Worm (Caenorhabditis elegans) whole organism, L4 larva: ENCODE measurements around the gene Y53F4B.36.

ENCODE experiments used
- aly-2 ChIP-seq: sonication (generic microtip); optimal IDR thresholded peaks from 2 replicates; lab custom pipeline; 2018; ENCODE audit warnings: missing biosample characterization, missing genetic modification characterization
- ama-1 ChIP-seq: fragments of 150-350 bp; optimal IDR thresholded peaks from 2 replicates; lab custom pipeline; 2014; ENCODE audit warnings: inconsistent platforms, mixed read lengths
- arid-1 ChIP-seq: fragments of 200-800 bp; sonication (Bioruptor generic); conservative IDR thresholded peaks from 2 replicates; pipeline ENCODE4 v1.3.6; 2022; ENCODE audit warnings: missing genetic modification reagents, missing genetic modification characterization, missing compliant biosample characterization
- dmd-6 ChIP-seq: fragments of 200-800 bp; sonication (Bioruptor generic); IDR thresholded peaks from 2 replicates; pipeline ENCODE4 v1.3.6; 2022; ENCODE audit warnings: missing genetic modification reagents, missing genetic modification characterization, missing compliant biosample characterization
- dpl-1 ChIP-seq: fragments of 150-350 bp; optimal IDR thresholded peaks from 2 replicates; lab custom pipeline; 2014; ENCODE audit warnings: missing biosample characterization, missing genetic modification reagents, missing genetic modification characterization
- dve-1 ChIP-seq: sonication (generic microtip); optimal IDR thresholded peaks from 2 replicates; lab custom pipeline; 2017; ENCODE audit warnings: antibody characterized with exemption, mild to moderate bottlenecking, missing genetic modification characterization, missing compliant biosample characterization; ENCODE audit not compliant: insufficient read depth
- lsy-2 ChIP-seq, 2 experiments: fragments of 150-350 bp in 1 of 2; sonication (generic microtip) in 1 of 2; optimal IDR thresholded peaks; 2 replicates each; lab custom pipeline; 2014 to 2017; ENCODE audit warnings: missing biosample characterization in 2 of 2, missing genetic modification characterization in 2 of 2
- mdt-29 ChIP-seq: fragments of 200-800 bp; sonication (Bioruptor generic); IDR thresholded peaks from 2 replicates; pipeline ENCODE4 v1.3.6; 2022; ENCODE audit warnings: missing genetic modification reagents, missing genetic modification characterization, missing compliant biosample characterization
- pqm-1 ChIP-seq: sonication (generic microtip); optimal IDR thresholded peaks from 2 replicates; lab custom pipeline; 2017; ENCODE audit warnings: missing biosample characterization, missing genetic modification characterization
- sdz-12 ChIP-seq: fragments of 200-800 bp; sonication (Bioruptor generic); optimal IDR thresholded peaks from 2 replicates; lab custom pipeline; 2018; ENCODE audit warnings: mild to moderate bottlenecking, missing genetic modification characterization, missing compliant biosample characterization
- unc-130 ChIP-seq: sonication (generic microtip); optimal IDR thresholded peaks from 2 replicates; lab custom pipeline; 2016; ENCODE audit warnings: missing genetic modification reagents, missing genetic modification characterization, missing compliant biosample characterization
- unc-62 ChIP-seq, 3 experiments: fragments of 150-350 bp in 1 of 3; sonication (generic microtip); optimal IDR thresholded peaks in 2 of 3; peaks in 1 of 3; 1 replicate in 1 of 3; 2 replicates in 2 of 3; lab custom pipeline; 2014 to 2017; ENCODE audit warnings: missing biosample characterization in 3 of 3, missing genetic modification characterization in 3 of 3, missing genetic modification reagents in 3 of 3, missing genotype in 1 of 3
- zip-2 ChIP-seq: fragments of 150-350 bp; optimal IDR thresholded peaks from 2 replicates; lab custom pipeline; 2014; ENCODE audit warnings: missing biosample characterization, missing genetic modification characterization

DNA sequence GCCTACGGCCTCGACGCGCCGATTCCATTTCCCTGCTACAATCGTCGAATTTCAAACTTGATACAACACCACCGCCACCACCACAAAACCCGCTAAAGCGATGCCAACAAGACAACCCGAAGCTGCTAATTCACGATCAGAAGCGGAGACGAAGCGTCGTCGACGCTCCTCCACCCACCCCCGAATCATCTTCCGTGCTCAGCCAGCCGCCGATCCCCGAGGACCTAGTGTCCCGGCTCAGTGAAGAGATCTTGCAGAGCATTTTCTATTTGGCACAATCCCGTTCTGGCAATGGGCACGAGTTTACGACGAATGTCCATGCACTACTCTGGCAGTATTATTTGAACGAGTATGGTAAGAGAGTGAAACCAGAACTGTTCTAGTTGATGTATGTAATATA, 42.9 kb downstream of the Y53F4B.36 start:
- TF ChIP-seq dmd-6 (GFP tag; lab: Robert Waterston, UW) (no peak), unc-130 (GFP tag; lab: Kevin White, UChicago) (no peak), zip-2 (tag; lab: Kevin White, UChicago) (no peak), pqm-1 (tag; lab: Kevin White, UChicago) (no peak), unc-62 (GFP tag; optimal IDR thresholded peaks at IDR 0.05 in 1 of 2; lab: Kevin White, UChicago) (no peak), unc-62 (tag; optimal IDR thresholded peaks at IDR 0.05; lab: Kevin White, UChicago) (no peak), lsy-2 (tag; optimal IDR thresholded peaks at IDR 0.05; lab: Kevin White, UChicago) (no peak), aly-2 (tag; lab: Kevin White, UChicago) (no peak), mdt-29 (no peak), sdz-12 (GFP tag; lab: Kevin White, UChicago) (no peak), dve-1 (tag; lab: Kevin White, UChicago) (no peak), dpl-1 (no peak), ama-1 (lab: Kevin White, UChicago) (no peak), arid-1 (no peak)
